ENCODE assay signal across 1 fruit fly cellular context in the genomic region with DNA sequence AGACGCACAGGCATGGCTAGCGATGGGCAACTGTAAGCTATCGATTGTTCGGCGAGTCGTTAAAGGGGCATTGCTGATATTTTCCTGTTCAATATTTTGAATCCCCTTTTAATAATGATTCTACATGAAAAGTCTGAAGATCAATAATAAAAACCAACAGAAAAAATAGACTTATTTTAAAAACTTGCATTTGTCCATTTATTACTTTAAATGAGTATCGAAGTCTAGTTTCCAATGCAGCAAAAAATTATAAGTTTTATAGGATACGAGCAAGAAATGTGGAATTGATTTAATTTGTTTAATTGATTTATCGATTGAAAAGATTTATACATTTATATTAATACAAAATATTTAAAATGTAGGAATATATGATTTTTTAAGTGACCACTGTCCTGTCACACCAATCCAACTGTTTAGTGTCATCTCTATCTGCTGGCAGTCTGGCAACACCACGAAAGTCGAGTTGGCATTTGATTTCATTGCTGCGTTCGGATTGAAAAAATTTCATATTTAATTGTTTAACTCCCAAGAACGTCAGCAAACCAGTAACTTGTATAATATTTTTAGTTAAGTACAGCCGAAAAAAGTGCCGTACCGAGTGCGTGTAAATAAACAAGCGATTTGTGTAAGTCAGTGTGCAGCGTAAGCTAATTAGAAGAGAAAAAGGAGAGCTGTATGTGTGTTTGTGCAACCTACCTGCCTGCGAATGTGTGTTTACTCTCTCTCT.
A peak's percentile ranks its signal among the peaks of the same experiment; 100 is the strongest.
TF ChIP-seq lines count a peak whose summit lies in the region.

TSS of gene CG1824 (minus strand) at position 15 of the 727 bp plus-strand sequence.
TSS of gene Sec16 (plus strand) at position 438 of the 727 bp plus-strand sequence.

TF ChIP-seq in whole organism, embryonic, 481 proteins besides CTCF, POLR2A, EP300 and RAD21 (continued from another document):
- TF ChIP-seq ap (GFP tag; IDR thresholded peaks at IDR 0.05; lab: Robert Waterston, UW), result no peak
- no peak for TF ChIP-seq gce (GFP tag; IDR thresholded peaks at IDR 0.05; lab: Robert Waterston, UW)
- no peak for TF ChIP-seq B-H2 (GFP tag; optimal IDR thresholded peaks at IDR 0.05; lab: Kevin White, UChicago)
- TF ChIP-seq CG2875 (GFP tag; optimal IDR thresholded peaks at IDR 0.05; lab: Kevin White, UChicago), result no peak
- TF ChIP-seq CG12391 (tag; optimal IDR thresholded peaks at IDR 0.05; lab: Kevin White, UChicago), result peak; percentile 72
- no peak for TF ChIP-seq Sox100B (GFP tag; optimal IDR thresholded peaks at IDR 0.05; lab: Kevin White, UChicago)
- TF ChIP-seq CHES-1-like (GFP tag; optimal IDR thresholded peaks at IDR 0.05; lab: Kevin White, UChicago), result peak; percentile 0
- no peak for TF ChIP-seq CG31388 (GFP tag; optimal IDR thresholded peaks at IDR 0.05; lab: Kevin White, UChicago)
- peak; percentile 36 for TF ChIP-seq gfzf (GFP tag; optimal IDR thresholded peaks at IDR 0.05; lab: Kevin White, UChicago)
- no peak for TF ChIP-seq H2.0 (GFP tag; IDR thresholded peaks at IDR 0.05; lab: Robert Waterston, UW)
- TF ChIP-seq CG6791 (GFP tag; IDR thresholded peaks at IDR 0.05; lab: Robert Waterston, UW; ENCODE audit: partially characterized antibody), result no peak; the same call in 2 of the 3 replicates
- no peak for TF ChIP-seq sd (tag; optimal IDR thresholded peaks at IDR 0.05; lab: Kevin White, UChicago)
- peak; percentile 63 for TF ChIP-seq Dref (GFP tag; IDR thresholded peaks at IDR 0.05; lab: Robert Waterston, UW)
- no peak for TF ChIP-seq CG1529 (GFP tag; optimal IDR thresholded peaks at IDR 0.05; lab: Kevin White, UChicago)
- no peak for TF ChIP-seq CG9876 (GFP tag; optimal IDR thresholded peaks at IDR 0.05; lab: Kevin White, UChicago)
- TF ChIP-seq sens-2 (GFP tag; IDR thresholded peaks at IDR 0.05; lab: Robert Waterston, UW), result no peak
- no peak for TF ChIP-seq oc (tag; optimal IDR thresholded peaks at IDR 0.05; lab: Kevin White, UChicago)
- no peak for TF ChIP-seq CG1832 (GFP tag; optimal IDR thresholded peaks at IDR 0.05; lab: Kevin White, UChicago)
- no peak for TF ChIP-seq nom (GFP tag; optimal IDR thresholded peaks at IDR 0.05; lab: Kevin White, UChicago)
- TF ChIP-seq Mes4 (GFP tag; optimal IDR thresholded peaks at IDR 0.05; lab: Kevin White, UChicago), result no peak
- no peak for TF ChIP-seq HLH3B (GFP tag; IDR thresholded peaks at IDR 0.05; lab: Robert Waterston, UW)
- TF ChIP-seq jumu (GFP tag; optimal IDR thresholded peaks at IDR 0.05; lab: Kevin White, UChicago), result no peak
- TF ChIP-seq twi (tag; optimal IDR thresholded peaks at IDR 0.05; lab: Kevin White, UChicago), result peak; percentile 8
- TF ChIP-seq Hmr (GFP tag; optimal IDR thresholded peaks at IDR 0.05; lab: Kevin White, UChicago), result peak; percentile 5
- TF ChIP-seq ham (GFP tag; IDR thresholded peaks at IDR 0.05; lab: Robert Waterston, UW), result no peak
- TF ChIP-seq chm (GFP tag; IDR thresholded peaks at IDR 0.05; lab: Robert Waterston, UW), result no peak
- 0 out of 3 replicates have a peak, but pooled peaks have one; percentile 20 for TF ChIP-seq CG11456 (GFP tag; IDR thresholded peaks at IDR 0.05; lab: Robert Waterston, UW)
- TF ChIP-seq shn (GFP tag; optimal IDR thresholded peaks at IDR 0.05; lab: Kevin White, UChicago), result no peak
- TF ChIP-seq CG7928 (GFP tag; optimal IDR thresholded peaks at IDR 0.05; lab: Kevin White, UChicago), result no peak
- TF ChIP-seq CG31365 (tag; optimal IDR thresholded peaks at IDR 0.05; lab: Kevin White, UChicago), result no peak
- TF ChIP-seq GATAe (GFP tag; conservative IDR thresholded peaks at IDR 0.05; lab: Robert Waterston, UW), result no peak
- TF ChIP-seq CG32772 (GFP tag; IDR thresholded peaks at IDR 0.05; lab: Robert Waterston, UW), result no peak
- peak; percentile 78 for TF ChIP-seq row (GFP tag; IDR thresholded peaks at IDR 0.05; lab: Robert Waterston, UW)
- TF ChIP-seq dimm (GFP tag; IDR thresholded peaks at IDR 0.05; lab: Robert Waterston, UW), result no peak
- no peak for TF ChIP-seq dati (GFP tag; IDR thresholded peaks at IDR 0.05; lab: Robert Waterston, UW)
- TF ChIP-seq ac (GFP tag; optimal IDR thresholded peaks at IDR 0.05; lab: Kevin White, UChicago), result no peak
- TF ChIP-seq CG13296 (GFP tag; optimal IDR thresholded peaks at IDR 0.05; lab: Kevin White, UChicago), result no peak
- TF ChIP-seq Oaz (GFP tag; IDR thresholded peaks at IDR 0.05; lab: Robert Waterston, UW), result no peak
- no peak; the same call in 2 of the 3 replicates for TF ChIP-seq CG34224 (GFP tag; IDR thresholded peaks at IDR 0.05; lab: Robert Waterston, UW; ENCODE audit: partially characterized antibody)
- TF ChIP-seq rib (GFP tag; IDR thresholded peaks at IDR 0.05; lab: Robert Waterston, UW), result no peak
- peak; percentile 53 for TF ChIP-seq CG4328 (GFP tag; optimal IDR thresholded peaks at IDR 0.05; lab: Kevin White, UChicago)
- TF ChIP-seq Trl (optimal IDR thresholded peaks at IDR 0.05; lab: Kevin White, UChicago), result no peak
- no peak for TF ChIP-seq Trl (GFP tag; optimal IDR thresholded peaks at IDR 0.05; lab: Kevin White, UChicago)
- peak; percentile 36 for TF ChIP-seq Xbp1 (GFP tag; optimal IDR thresholded peaks at IDR 0.05; lab: Kevin White, UChicago)
- no peak for TF ChIP-seq CG14965 (GFP tag; optimal IDR thresholded peaks at IDR 0.05; lab: Kevin White, UChicago; ENCODE audit: borderline replicate concordance)
- TF ChIP-seq Deaf1 (tag; optimal IDR thresholded peaks at IDR 0.05; lab: Kevin White, UChicago), result no peak
- TF ChIP-seq Nf-YB (GFP tag; optimal IDR thresholded peaks at IDR 0.05; lab: Kevin White, UChicago), result no peak
- TF ChIP-seq CG12659 (GFP tag; optimal IDR thresholded peaks at IDR 0.05; lab: Kevin White, UChicago), result peak; percentile 45
- TF ChIP-seq lov (optimal IDR thresholded peaks at IDR 0.05; lab: Kevin White, UChicago), result no peak
- no peak for TF ChIP-seq lov (GFP tag; IDR thresholded peaks at IDR 0.05; lab: Robert Waterston, UW)
- TF ChIP-seq usp (GFP tag; optimal IDR thresholded peaks at IDR 0.05; lab: Kevin White, UChicago), result no peak
- TF ChIP-seq CG4404 (GFP tag; IDR thresholded peaks at IDR 0.05; lab: Robert Waterston, UW), result no peak
- TF ChIP-seq Tbp (GFP tag; optimal IDR thresholded peaks at IDR 0.05; lab: Kevin White, UChicago), result no peak
- no peak for TF ChIP-seq CG15269 (tag; optimal IDR thresholded peaks at IDR 0.05; lab: Kevin White, UChicago)
- peak; percentile 23 for TF ChIP-seq fd96Cb (tag; optimal IDR thresholded peaks at IDR 0.05; lab: Kevin White, UChicago)
- no peak for TF ChIP-seq CG17612 (GFP tag; IDR thresholded peaks at IDR 0.05; lab: Robert Waterston, UW)
- TF ChIP-seq Awh (GFP tag; IDR thresholded peaks at IDR 0.05; lab: Robert Waterston, UW), result no peak
- no peak for TF ChIP-seq CG13894 (tag; optimal IDR thresholded peaks at IDR 0.05; lab: Kevin White, UChicago)
- 0 out of 2 replicates have a peak, but pooled peaks have one; percentile 28 for TF ChIP-seq sisA (GFP tag; IDR thresholded peaks at IDR 0.05; lab: Robert Waterston, UW)
